Worm (Caenorhabditis elegans) whole organism, young adult: ENCODE results near the gene C25E10.10.

Source experiments
- B0019.2 ChIP-seq: fragments of 200-800 bp; sonication (Bioruptor generic); conservative IDR thresholded peaks from 2 replicates; pipeline ENCODE4 v1.3.6; 2022; ENCODE audit warnings: missing genetic modification reagents, missing genetic modification characterization, missing compliant biosample characterization
- D2030.7 ChIP-seq: fragments of 200-800 bp; sonication (Bioruptor generic); IDR thresholded peaks from 2 replicates; pipeline ENCODE4 v1.3.6; 2022; ENCODE audit warnings: missing genetic modification reagents, missing genetic modification characterization, missing compliant biosample characterization
- F10E7.11 ChIP-seq: sonication (generic microtip); optimal IDR thresholded peaks from 2 replicates; lab custom pipeline; 2017; ENCODE audit warnings: mild to moderate bottlenecking, missing genetic modification characterization, moderate library complexity, missing compliant biosample characterization
- F22D6.2 ChIP-seq: sonication (generic microtip); optimal IDR thresholded peaks from 2 replicates; lab custom pipeline; 2016; ENCODE audit warnings: mild to moderate bottlenecking, missing genetic modification characterization, missing compliant biosample characterization
- F39B2.1 ChIP-seq: fragments of 200-800 bp; sonication (Bioruptor generic); IDR thresholded peaks from 2 replicates; pipeline ENCODE4 v1.3.6; 2022; ENCODE audit warnings: missing genetic modification reagents, missing genetic modification characterization, missing compliant biosample characterization
- F49E8.2 ChIP-seq: sonication (generic microtip); optimal IDR thresholded peaks from 3 replicates; lab custom pipeline; 2017; ENCODE audit warnings: missing genetic modification characterization, mild to moderate bottlenecking, missing compliant biosample characterization, antibody characterized with exemption, moderate library complexity; ENCODE audit not compliant: insufficient read depth
- F55B11.4 ChIP-seq: sonication (generic microtip); optimal IDR thresholded peaks from 2 replicates; lab custom pipeline; 2016; ENCODE audit warnings: missing compliant biosample characterization, missing genetic modification characterization, borderline replicate concordance; ENCODE audit not compliant: insufficient read depth
- F57C9.4 ChIP-seq: sonication (generic microtip); optimal IDR thresholded peaks from 2 replicates; lab custom pipeline; 2017; ENCODE audit warnings: mild to moderate bottlenecking, missing genetic modification characterization, missing compliant biosample characterization
- Y95B8A.8 ChIP-seq: fragments of 200-800 bp; sonication (Bioruptor generic); IDR thresholded peaks from 2 replicates; pipeline ENCODE4 v1.3.6; 2022; ENCODE audit warnings: missing genetic modification reagents, missing genetic modification characterization, missing compliant biosample characterization
- ZK185.1 ChIP-seq: sonication (generic microtip); optimal IDR thresholded peaks from 2 replicates; lab custom pipeline; 2016; ENCODE audit warnings: mild to moderate bottlenecking, missing genetic modification characterization, missing compliant biosample characterization; ENCODE audit not compliant: poor library complexity, severe bottlenecking
- aptf-3 ChIP-seq: fragments of 200-800 bp; sonication (Bioruptor generic); IDR thresholded peaks from 2 replicates; pipeline ENCODE4 v1.3.6; 2022; ENCODE audit warnings: missing genetic modification characterization, missing compliant biosample characterization
- atf-7 ChIP-seq: sonication (generic microtip); optimal IDR thresholded peaks from 2 replicates; lab custom pipeline; 2017; ENCODE audit warnings: mild to moderate bottlenecking, missing genetic modification characterization, missing compliant biosample characterization
- attf-6 ChIP-seq: fragments of 200-800 bp; sonication (Bioruptor generic); IDR thresholded peaks from 2 replicates; pipeline ENCODE4 v1.3.6; 2022; ENCODE audit warnings: missing genetic modification reagents, missing genetic modification characterization, missing compliant biosample characterization
- bed-2 ChIP-seq: fragments of 200-800 bp; sonication (Bioruptor generic); IDR thresholded peaks from 2 replicates; pipeline ENCODE4 v1.3.6; 2022; ENCODE audit warnings: missing genetic modification reagents, missing genetic modification characterization, missing compliant biosample characterization
- ceh-40 ChIP-seq: fragments of 200-800 bp; sonication (Bioruptor generic); IDR thresholded peaks from 2 replicates; pipeline ENCODE4 v1.3.6; 2022; ENCODE audit warnings: missing genetic modification characterization, missing compliant biosample characterization
- ceh-91 ChIP-seq: fragments of 200-800 bp; sonication (Bioruptor generic); IDR thresholded peaks from 2 replicates; pipeline ENCODE4 v1.3.6; 2022; ENCODE audit warnings: missing genetic modification reagents, missing genetic modification characterization, missing compliant biosample characterization
- chd-7 ChIP-seq: sonication (generic microtip); optimal IDR thresholded peaks from 2 replicates; lab custom pipeline; 2016; ENCODE audit warnings: mild to moderate bottlenecking, missing genetic modification characterization, moderate library complexity, missing compliant biosample characterization
- dpff-1 ChIP-seq: sonication (generic microtip); optimal IDR thresholded peaks from 2 replicates; lab custom pipeline; 2017; ENCODE audit warnings: mild to moderate bottlenecking, missing genetic modification characterization, missing compliant biosample characterization
- egrh-3 ChIP-seq: fragments of 200-800 bp; sonication (Bioruptor generic); IDR thresholded peaks from 2 replicates; pipeline ENCODE4 v1.3.6; 2022; ENCODE audit warnings: missing genetic modification reagents, missing genetic modification characterization, missing compliant biosample characterization
- fkh-3 ChIP-seq: sonication (generic microtip); optimal IDR thresholded peaks from 2 replicates; lab custom pipeline; 2016; ENCODE audit warnings: mild to moderate bottlenecking, missing genetic modification characterization, missing compliant biosample characterization
- hrde-1 ChIP-seq: sonication (generic microtip); optimal IDR thresholded peaks from 2 replicates; lab custom pipeline; 2016; ENCODE audit warnings: missing genetic modification characterization, mild to moderate bottlenecking, missing compliant biosample characterization, moderate library complexity, missing genotype, missing genetic modification reagents, borderline replicate concordance
- hsf-1 ChIP-seq: fragments of 200-800 bp; sonication (Bioruptor generic); IDR thresholded peaks from 2 replicates; pipeline ENCODE4 v1.3.6; 2022; ENCODE audit warnings: missing genetic modification reagents, missing genetic modification characterization, missing compliant biosample characterization
- lag-1 ChIP-seq: fragments of 200-800 bp; sonication (Bioruptor generic); IDR thresholded peaks from 2 replicates; pipeline ENCODE4 v1.3.6; 2022; ENCODE audit warnings: missing genetic modification reagents, missing genetic modification characterization, missing compliant biosample characterization
- let-526 ChIP-seq: fragments of 200-800 bp; sonication (Bioruptor generic); IDR thresholded peaks from 2 replicates; pipeline ENCODE4 v1.3.6; 2022; ENCODE audit warnings: missing genetic modification reagents, missing genetic modification characterization, missing compliant biosample characterization
- lin-26 ChIP-seq: fragments of 200-800 bp; sonication (Bioruptor generic); IDR thresholded peaks from 2 replicates; pipeline ENCODE4 v1.3.6; 2022; ENCODE audit warnings: missing genetic modification reagents, missing genetic modification characterization, missing compliant biosample characterization
- lin-40 ChIP-seq: sonication (generic microtip); optimal IDR thresholded peaks from 2 replicates; lab custom pipeline; 2016; ENCODE audit warnings: missing genetic modification characterization, mild to moderate bottlenecking, missing compliant biosample characterization, missing genotype, missing genetic modification reagents
- madf-3 ChIP-seq: fragments of 200-800 bp; sonication (Bioruptor generic); IDR thresholded peaks from 2 replicates; pipeline ENCODE4 v1.3.6; 2022; ENCODE audit warnings: missing genetic modification reagents, missing genetic modification characterization, missing compliant biosample characterization
- mel-28 ChIP-seq: sonication (generic microtip); optimal IDR thresholded peaks from 2 replicates; lab custom pipeline; 2016; ENCODE audit warnings: borderline replicate concordance, mild to moderate bottlenecking, missing genetic modification characterization, missing compliant biosample characterization
- nfyb-1 ChIP-seq: fragments of 200-800 bp; sonication (Bioruptor generic); IDR thresholded peaks from 2 replicates; pipeline ENCODE4 v1.3.6; 2022; ENCODE audit warnings: missing genetic modification reagents, missing genetic modification characterization, missing compliant biosample characterization
- nhr-27 ChIP-seq: fragments of 200-800 bp; sonication (Bioruptor generic); optimal IDR thresholded peaks from 2 replicates; lab custom pipeline; 2018; ENCODE audit warnings: mild to moderate bottlenecking, missing genetic modification characterization, moderate library complexity, missing compliant biosample characterization
- snpc-4 ChIP-seq, 5 experiments: fragments of 150-350 bp in 1 of 5; sonication (generic microtip) in 4 of 5; optimal IDR thresholded peaks; 2 replicates each; lab custom pipeline; 2014 to 2018; ENCODE audit warnings: missing genetic modification characterization in 5 of 5, missing biosample characterization in 3 of 5, antibody characterized with exemption in 2 of 5, mild to moderate bottlenecking in 2 of 5, missing compliant biosample characterization in 2 of 5, missing genotype in 2 of 5, moderate library complexity in 2 of 5, missing genetic modification reagents in 1 of 5
- sptf-2 ChIP-seq: fragments of 200-800 bp; sonication (Bioruptor generic); optimal IDR thresholded peaks from 2 replicates; lab custom pipeline; 2018; ENCODE audit warnings: mild to moderate bottlenecking, missing genetic modification characterization, missing compliant biosample characterization
- tbp1 ChIP-seq: fragments of 200-800 bp; sonication (Bioruptor generic); optimal IDR thresholded peaks from 2 replicates; lab custom pipeline; 2018; ENCODE audit warnings: mild to moderate bottlenecking, missing genetic modification characterization, missing compliant biosample characterization
- xnd-1 ChIP-seq: sonication (generic microtip); optimal IDR thresholded peaks from 2 replicates; lab custom pipeline; 2016; ENCODE audit warnings: missing genotype, missing genetic modification reagents, missing genetic modification characterization, missing compliant biosample characterization
- ztf-26 ChIP-seq: sonication (generic microtip); optimal IDR thresholded peaks from 2 replicates; lab custom pipeline; 2017; ENCODE audit warnings: missing genetic modification characterization, missing compliant biosample characterization

The C25E10.10 gene

ce11 chrV:9041030-9041429 is 15.1 kb downstream of the C25E10.10 start, which contains the start of gene cyp-33B1:
TSS of gene cyp-33B1 (plus strand) at chrV:9041330.
- no peak for TF ChIP-seq madf-3 (GFP tag; lab: Robert Waterston, UW)
- TF ChIP-seq egrh-3 (GFP tag; lab: Robert Waterston, UW): no peak
- TF ChIP-seq chd-7 (tag; lab: Kevin White, UChicago): no peak
- no peak for TF ChIP-seq F22D6.2
- TF ChIP-seq B0019.2 (GFP tag; lab: Robert Waterston, UW): no peak
- TF ChIP-seq lin-26: no peak
- no peak for TF ChIP-seq snpc-4 (GFP tag; optimal IDR thresholded peaks at IDR 0.05; lab: Kevin White, UChicago)
- no peak for TF ChIP-seq snpc-4 (tag; optimal IDR thresholded peaks at IDR 0.05; lab: Kevin White, UChicago)
- TF ChIP-seq attf-6: no peak
- no peak for TF ChIP-seq ceh-40 (GFP tag; lab: Robert Waterston, UW)
- no peak for TF ChIP-seq sptf-2
- no peak for TF ChIP-seq hrde-1 (tag; lab: Kevin White, UChicago)

- TF ChIP-seq F10E7.11 (tag; lab: Kevin White, UChicago) (no peak), mel-28 (no peak), attf-6 (no peak), nfyb-1 (GFP tag; lab: Robert Waterston, UW) (no peak), chd-7 (tag; lab: Kevin White, UChicago) (no peak), Y95B8A.8 (GFP tag; lab: Robert Waterston, UW) (no peak), D2030.7 (no peak), let-526 (no peak), tbp1 (no peak), lag-1 (GFP tag; lab: Robert Waterston, UW) (no peak), F55B11.4 (no peak)
- TF ChIP-seq, all 124 proteins: peak for 0
Measured at ce11 chrV:9035685-9036084, 20.5 kb downstream of the C25E10.10 start, which contains the start of gene srsx-34. TSS of gene srsx-34 (plus strand) at chrV:9035985.

ce11 chrV:9033267-9033666 is 22.9 kb downstream of the C25E10.10 start, which contains the start of gene C25E10.4:
TSS of gene C25E10.4 (plus strand) at chrV:9033567.
- TF ChIP-seq fkh-3 (tag; lab: Kevin White, UChicago) (no peak), hsf-1 (GFP tag; lab: Robert Waterston, UW) (no peak), nhr-27 (no peak), attf-6 (no peak), F49E8.2 (tag; lab: Kevin White, UChicago) (no peak), ceh-91 (GFP tag; lab: Robert Waterston, UW) (no peak), ZK185.1 (tag; lab: Kevin White, UChicago) (no peak), atf-7 (tag; lab: Kevin White, UChicago) (no peak), F22D6.2 (no peak), aptf-3 (GFP tag; lab: Robert Waterston, UW) (no peak), F57C9.4 (tag; lab: Kevin White, UChicago) (no peak), F39B2.1 (no peak), ztf-26 (tag; lab: Kevin White, UChicago) (no peak), bed-2 (GFP tag; lab: Robert Waterston, UW) (no peak), xnd-1 (no peak), snpc-4 (GFP tag; optimal IDR thresholded peaks at IDR 0.05; lab: Kevin White, UChicago) (no peak), snpc-4 (tag; optimal IDR thresholded peaks at IDR 0.05; lab: Kevin White, UChicago) (no peak), dpff-1 (tag; lab: Kevin White, UChicago) (no peak), lin-40 (tag; lab: Kevin White, UChicago) (no peak), F55B11.4 (no peak)
